Fruit fly (Drosophila melanogaster): ENCODE measurements around the gene Tcs6.

DNA sequence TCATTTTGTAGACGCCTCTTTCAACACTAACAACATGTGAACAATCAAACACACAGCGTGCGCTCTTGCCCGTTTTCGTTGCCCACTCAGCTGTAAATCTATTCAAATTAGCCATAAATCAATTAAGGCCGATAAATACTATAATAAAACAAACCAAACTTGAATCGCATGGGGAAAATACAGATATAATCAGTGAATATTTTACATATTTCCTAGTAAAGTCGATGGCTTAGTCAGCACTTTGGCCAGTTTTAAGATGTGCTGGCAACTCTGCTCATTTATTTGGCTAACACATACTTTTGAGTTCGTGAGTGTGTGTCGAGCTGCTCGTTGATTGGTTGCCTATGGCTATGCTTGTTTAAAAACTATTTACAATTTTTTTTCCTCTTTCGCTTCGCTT is 41.2 kb upstream of the Tcs6 start:
- no peak for TF ChIP-seq ttk (optimal IDR thresholded peaks at IDR 0.05)
- no peak for TF ChIP-seq psq (optimal IDR thresholded peaks at IDR 0.05)
- no peak for TF ChIP-seq insv (optimal IDR thresholded peaks at IDR 0.05)
- no peak for TF ChIP-seq Sin3A (optimal IDR thresholded peaks at IDR 0.05)
